Worm (Caenorhabditis elegans) whole organism, midembryonic: Measurements from ENCODE around the gene xol-1.
A peak's percentile ranks its signal among the peaks of the same experiment; 100 is the strongest.

Source experiments
- T22C8.4 ChIP-seq: fragments of 200-800 bp; sonication (Bioruptor generic); IDR thresholded peaks from 2 replicates; pipeline ENCODE4 v1.3.6; 2022; ENCODE audit warnings: missing genetic modification characterization, missing compliant biosample characterization
- cog-1 ChIP-seq: sonication (generic microtip); optimal IDR thresholded peaks from 2 replicates; lab custom pipeline; 2016; ENCODE audit warnings: missing genetic modification characterization, missing compliant biosample characterization
- flt-1 ChIP-seq: fragments of 200-800 bp; sonication (Bioruptor generic); IDR thresholded peaks from 2 replicates; pipeline ENCODE4 v1.3.6; 2022; ENCODE audit warnings: missing genetic modification characterization, missing compliant biosample characterization
- klf-2 ChIP-seq: fragments of 200-800 bp; sonication (Bioruptor generic); conservative IDR thresholded peaks from 2 replicates; pipeline ENCODE4 v1.3.6; 2022; ENCODE audit warnings: missing genetic modification reagents, missing genetic modification characterization, missing compliant biosample characterization
- med-1 ChIP-seq: sonication (generic microtip); optimal IDR thresholded peaks from 2 replicates; lab custom pipeline; 2017; ENCODE audit warnings: missing genetic modification characterization, mild to moderate bottlenecking, missing compliant biosample characterization, antibody characterized with exemption, missing genetic modification reagents; ENCODE audit not compliant: insufficient read depth
- ref-1 ChIP-seq: fragments of 200-800 bp; sonication (Bioruptor generic); conservative IDR thresholded peaks from 2 replicates; pipeline ENCODE4 v1.3.6; 2022; ENCODE audit warnings: missing genetic modification reagents, missing genetic modification characterization, missing compliant biosample characterization
- tab-1 ChIP-seq: fragments of 200-800 bp; sonication (Bioruptor generic); IDR thresholded peaks from 2 replicates; pipeline ENCODE4 v1.3.6; 2022; ENCODE audit warnings: missing genetic modification characterization, missing compliant biosample characterization
- ztf-23 ChIP-seq: fragments of 200-800 bp; sonication (Bioruptor generic); IDR thresholded peaks from 2 replicates; pipeline ENCODE4 v1.3.6; 2022; ENCODE audit warnings: missing genetic modification reagents, missing genetic modification characterization, missing compliant biosample characterization
- ztf-29 ChIP-seq: fragments of 200-800 bp; sonication (Bioruptor generic); IDR thresholded peaks from 2 replicates; pipeline ENCODE4 v1.3.6; 2022; ENCODE audit warnings: missing genetic modification reagents, missing genetic modification characterization, missing compliant biosample characterization

The xol-1 gene

DNA sequence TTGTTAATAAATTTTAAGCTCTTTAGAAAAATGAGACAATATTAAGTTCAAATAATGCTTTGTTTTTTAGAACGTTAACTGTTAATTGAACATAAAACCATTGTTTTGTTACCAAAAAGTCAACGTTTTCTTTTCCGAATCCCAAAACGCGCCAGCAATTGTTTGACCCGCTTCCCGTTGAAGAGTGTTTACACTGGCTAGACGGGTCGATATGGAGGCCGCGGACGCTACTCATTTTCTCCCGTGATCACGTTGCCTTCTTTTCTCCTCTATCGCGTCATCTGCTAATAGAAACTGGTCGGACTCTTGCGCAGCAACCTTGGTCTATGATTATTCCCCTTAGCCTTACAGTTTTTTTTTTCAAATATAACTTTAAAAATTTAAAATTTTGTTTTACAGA, 12.0 kb upstream of the xol-1 start, which contains the start of gene C34D10.1:
Gene C34D10.1 (plus strand): TSS at position 400 of the 400 bp plus-strand sequence.
- TF ChIP-seq klf-2 (GFP tag; lab: Robert Waterston, UW) (no peak), T22C8.4 (0 out of 2 replicates have a peak, but pooled peaks have one; percentile 38), ztf-23 (GFP tag; lab: Robert Waterston, UW) (no peak), ztf-29 (GFP tag; lab: Robert Waterston, UW) (no peak), flt-1 (0 out of 2 replicates have a peak, but pooled peaks have one; percentile 63), ref-1 (GFP tag; lab: Robert Waterston, UW) (no peak), cog-1 (tag; lab: Kevin White, UChicago) (peak; percentile 22), tab-1 (GFP tag; lab: Robert Waterston, UW) (no peak), med-1 (GFP tag; lab: Kevin White, UChicago) (no peak)

DNA sequence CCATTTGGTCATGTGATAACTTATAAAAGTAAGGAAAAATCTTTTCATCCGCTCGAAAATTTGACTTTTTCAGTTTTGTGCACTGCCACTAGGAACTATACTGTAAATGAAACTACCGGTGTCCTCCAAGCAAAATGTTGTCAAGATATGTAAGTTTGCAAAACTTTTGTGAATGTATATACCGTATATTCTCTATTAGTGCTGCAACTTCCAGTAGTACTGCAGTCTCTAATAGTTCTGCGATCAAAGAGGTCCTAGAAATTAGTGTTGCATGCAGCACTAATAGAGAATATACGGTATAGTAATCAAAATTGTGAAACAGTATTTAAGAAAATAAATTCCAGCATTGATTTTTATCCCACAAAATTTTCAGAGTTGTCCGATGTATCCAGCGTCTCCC, 11.1 kb upstream of the xol-1 start:
- TF ChIP-seq ref-1 (GFP tag; lab: Robert Waterston, UW) (no peak), flt-1 (no peak), ztf-23 (GFP tag; lab: Robert Waterston, UW) (no peak), T22C8.4 (no peak), cog-1 (tag; lab: Kevin White, UChicago) (no peak), klf-2 (GFP tag; lab: Robert Waterston, UW) (no peak), ztf-29 (GFP tag; lab: Robert Waterston, UW) (no peak), med-1 (GFP tag; lab: Kevin White, UChicago) (no peak), tab-1 (GFP tag; lab: Robert Waterston, UW) (no peak)

DNA sequence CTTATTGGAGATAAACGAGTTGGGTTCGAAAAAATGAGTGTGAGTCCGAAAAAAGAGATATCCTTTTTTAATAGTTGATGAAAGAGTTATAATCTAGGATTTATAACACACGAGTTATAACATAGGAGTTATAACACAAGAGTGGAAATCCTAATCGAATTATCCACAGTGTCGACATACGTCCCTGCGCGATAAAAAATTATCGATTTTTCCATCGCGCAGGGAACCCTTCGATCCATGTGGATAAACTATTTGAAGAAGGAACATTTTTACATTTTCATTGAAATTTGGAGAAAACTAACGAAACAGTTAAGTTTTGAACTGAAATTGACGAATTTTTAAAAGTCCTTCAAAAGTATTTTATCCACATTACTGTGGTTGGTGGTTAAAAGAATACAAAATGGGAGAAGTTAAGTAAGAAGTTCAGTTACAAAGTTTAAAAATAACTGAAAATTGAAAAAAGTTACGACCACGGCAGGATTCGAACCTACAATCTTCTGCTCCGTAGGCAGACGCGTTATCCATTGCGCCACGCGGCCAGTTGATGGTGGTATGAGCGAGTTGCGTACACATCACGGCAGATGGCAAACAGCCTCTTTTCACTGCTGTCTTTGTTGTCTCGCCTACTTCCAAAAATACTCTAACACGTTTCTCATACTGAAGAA, 4.8 kb upstream of the xol-1 start:
- TF ChIP-seq cog-1 (tag; lab: Kevin White, UChicago) (peak; percentile 97), ref-1 (GFP tag; lab: Robert Waterston, UW) (0 out of 2 replicates have a peak, but pooled peaks have one; percentile 26), flt-1 (peak; percentile 80), med-1 (GFP tag; lab: Kevin White, UChicago) (no peak), klf-2 (GFP tag; lab: Robert Waterston, UW) (no peak), ztf-29 (GFP tag; lab: Robert Waterston, UW) (no peak), ztf-23 (GFP tag; lab: Robert Waterston, UW) (peak; percentile 75), T22C8.4 (peak; percentile 100), tab-1 (GFP tag; lab: Robert Waterston, UW) (peak; percentile 69)

DNA sequence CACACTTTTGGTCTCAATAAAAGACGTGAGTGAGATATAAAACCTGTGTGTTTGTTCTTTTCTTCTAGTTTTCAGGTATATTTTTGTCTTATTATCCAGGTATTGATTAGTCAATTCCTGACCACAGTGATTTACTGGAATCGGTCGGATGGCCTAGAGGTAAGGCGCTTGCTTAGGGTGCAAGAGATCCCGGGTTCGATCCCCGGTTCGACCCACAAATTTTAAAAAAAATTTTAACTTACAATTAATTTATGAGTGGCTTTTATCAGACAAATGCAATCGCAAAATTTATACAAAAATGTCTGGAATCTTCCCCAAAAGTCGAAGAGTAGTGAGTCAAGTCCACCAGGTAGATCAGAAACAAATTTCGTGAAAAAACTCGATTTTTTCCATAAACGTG, 3.7 kb upstream of the xol-1 start:
- TF ChIP-seq T22C8.4 (no peak), ztf-23 (GFP tag; lab: Robert Waterston, UW) (no peak), tab-1 (GFP tag; lab: Robert Waterston, UW) (no peak), klf-2 (GFP tag; lab: Robert Waterston, UW) (no peak), flt-1 (no peak), ztf-29 (GFP tag; lab: Robert Waterston, UW) (no peak), ref-1 (GFP tag; lab: Robert Waterston, UW) (no peak), cog-1 (tag; lab: Kevin White, UChicago) (no peak), med-1 (GFP tag; lab: Kevin White, UChicago) (no peak)

DNA sequence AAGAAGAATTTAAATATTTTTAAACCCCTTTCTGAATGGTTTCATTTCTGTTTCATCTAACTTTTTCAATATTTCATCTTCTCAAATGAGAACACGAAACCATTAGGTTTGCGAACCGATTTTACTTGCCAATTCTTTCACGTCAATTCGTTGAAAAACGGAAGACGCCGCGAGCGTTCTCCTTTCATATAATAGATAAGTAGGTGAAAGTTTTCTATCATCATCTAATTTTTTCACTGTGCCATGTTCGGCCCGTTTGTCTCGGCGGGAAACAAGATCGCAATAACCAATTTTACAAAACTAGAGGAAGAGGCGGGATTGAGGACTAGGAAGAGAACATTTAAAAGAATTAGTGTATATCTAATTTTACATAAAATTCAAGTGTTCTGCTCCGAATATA, 4.0 kb downstream of the xol-1 start, which contains the start of gene C18A11.4:
Gene C18A11.4 (plus strand): TSS at position 367 of the 400 bp plus-strand sequence.
- TF ChIP-seq ztf-29 (GFP tag; lab: Robert Waterston, UW), result no peak
- TF ChIP-seq klf-2 (GFP tag; lab: Robert Waterston, UW), result no peak
- no peak for TF ChIP-seq tab-1 (GFP tag; lab: Robert Waterston, UW)
- TF ChIP-seq cog-1 (tag; lab: Kevin White, UChicago), result no peak
- no peak for TF ChIP-seq ref-1 (GFP tag; lab: Robert Waterston, UW)
- no peak for TF ChIP-seq flt-1
- TF ChIP-seq ztf-23 (GFP tag; lab: Robert Waterston, UW), result no peak
- no peak for TF ChIP-seq med-1 (GFP tag; lab: Kevin White, UChicago)
- TF ChIP-seq T22C8.4, result no peak

DNA sequence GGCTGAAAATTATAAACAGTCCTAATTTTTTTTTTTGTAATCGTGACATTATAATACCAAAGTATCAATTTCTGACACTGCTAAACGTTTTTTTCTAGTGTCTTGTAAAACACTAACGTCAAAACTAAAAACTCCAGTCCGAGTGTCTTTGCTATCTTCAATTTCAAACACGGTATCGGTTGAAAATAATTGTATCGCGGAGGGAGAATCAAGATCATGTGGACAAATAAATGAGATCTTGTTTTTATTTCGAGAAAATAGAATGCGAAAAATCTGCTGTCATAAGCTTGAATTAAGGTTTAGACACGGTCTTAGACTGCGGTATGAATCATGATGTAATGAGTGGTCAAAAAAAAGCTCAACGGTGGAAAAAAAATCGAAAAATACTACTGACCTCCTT, 7.5 kb downstream of the xol-1 start:
- TF ChIP-seq flt-1 (no peak), ztf-23 (GFP tag; lab: Robert Waterston, UW) (no peak), T22C8.4 (no peak)

DNA sequence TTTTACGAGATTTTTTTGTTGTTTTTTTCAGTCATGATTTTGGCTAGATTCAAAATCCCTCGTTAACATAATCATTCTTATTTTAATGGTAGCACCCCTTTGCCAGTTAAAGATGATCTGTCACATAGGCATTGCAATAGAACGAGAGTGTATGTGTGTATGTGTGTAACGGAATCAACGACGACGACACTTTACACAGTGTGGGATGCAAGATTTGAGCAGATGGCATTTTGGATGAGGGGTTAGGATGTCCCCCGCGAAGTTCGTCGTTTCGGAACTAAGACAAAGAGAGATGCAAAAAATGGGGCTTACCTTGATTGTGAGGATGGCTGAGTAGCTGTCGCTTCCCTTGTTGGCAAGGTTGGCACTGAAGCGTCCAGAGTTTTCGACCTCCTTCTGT, 10.9 kb downstream of the xol-1 start:
- TF ChIP-seq ref-1 (GFP tag; lab: Robert Waterston, UW) (no peak), med-1 (GFP tag; lab: Kevin White, UChicago) (no peak), flt-1 (no peak), ztf-29 (GFP tag; lab: Robert Waterston, UW) (no peak), klf-2 (GFP tag; lab: Robert Waterston, UW) (no peak), tab-1 (GFP tag; lab: Robert Waterston, UW) (no peak), ztf-23 (GFP tag; lab: Robert Waterston, UW) (no peak), T22C8.4 (no peak), cog-1 (tag; lab: Kevin White, UChicago) (no peak)

DNA sequence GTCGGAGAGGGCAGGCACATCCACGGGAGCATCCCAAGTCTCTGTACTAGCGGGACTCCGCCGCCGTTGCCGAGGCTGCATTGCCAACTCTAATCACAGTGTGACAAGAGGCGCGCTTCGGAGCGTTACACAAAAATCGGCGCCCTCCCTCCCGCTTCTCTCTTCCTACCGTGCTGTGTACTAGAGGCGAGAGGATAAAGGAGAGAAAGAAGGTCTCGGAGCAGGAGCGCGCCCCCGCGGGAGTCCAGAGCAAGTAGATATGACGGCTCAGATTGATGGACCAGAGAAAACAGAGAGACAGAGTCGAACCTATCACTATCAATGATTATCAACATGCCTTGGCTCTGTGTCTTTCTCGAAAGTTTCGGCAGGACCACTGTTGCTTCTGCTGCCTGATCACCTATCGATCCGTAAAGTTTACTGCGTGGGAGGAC, 11.9 kb downstream of the xol-1 start:
- no peak for TF ChIP-seq cog-1 (tag; lab: Kevin White, UChicago)
- no peak for TF ChIP-seq klf-2 (GFP tag; lab: Robert Waterston, UW)
- no peak for TF ChIP-seq ref-1 (GFP tag; lab: Robert Waterston, UW)
- TF ChIP-seq ztf-23 (GFP tag; lab: Robert Waterston, UW), result no peak
- TF ChIP-seq T22C8.4, result no peak
- TF ChIP-seq ztf-29 (GFP tag; lab: Robert Waterston, UW), result no peak
- no peak for TF ChIP-seq med-1 (GFP tag; lab: Kevin White, UChicago)
- no peak for TF ChIP-seq tab-1 (GFP tag; lab: Robert Waterston, UW)
- no peak for TF ChIP-seq flt-1

DNA sequence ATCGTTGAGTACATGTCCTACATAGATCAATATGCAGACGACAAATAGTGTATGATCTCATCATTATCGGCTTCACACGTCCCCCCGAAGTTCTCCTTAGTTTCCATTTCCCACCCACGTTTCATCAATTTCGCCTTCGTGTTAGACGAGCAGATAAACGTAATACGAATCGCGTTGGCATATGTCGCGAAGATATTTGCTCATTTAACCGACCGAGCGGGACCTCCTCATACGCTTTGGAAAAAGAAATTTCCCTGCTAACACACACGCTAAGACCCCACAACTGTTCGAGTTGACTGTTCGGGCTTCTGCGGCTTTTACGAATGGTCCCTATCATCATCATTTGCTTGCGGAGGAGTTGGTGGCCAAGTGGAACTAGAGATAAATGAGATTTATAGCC, 13.4 kb downstream of the xol-1 start:
- TF ChIP-seq cog-1 (tag; lab: Kevin White, UChicago) (no peak), klf-2 (GFP tag; lab: Robert Waterston, UW) (no peak), ztf-23 (GFP tag; lab: Robert Waterston, UW) (no peak)
